Worm (Caenorhabditis elegans) whole organism, L2 larva: ENCODE results near the gene mboa-7.

ENCODE experiments used
- F13H6.1 ChIP-seq: sonication (generic microtip); optimal IDR thresholded peaks from 2 replicates; lab custom pipeline; 2016; ENCODE audit warnings: missing genetic modification characterization, missing compliant biosample characterization
- ama-1 ChIP-seq: fragments of 150-350 bp; optimal IDR thresholded peaks from 2 replicates; lab custom pipeline; 2018; ENCODE audit warnings: inconsistent platforms
- blmp-1 ChIP-seq: sonication (generic microtip); optimal IDR thresholded peaks from 2 replicates; lab custom pipeline; 2017; ENCODE audit warnings: missing genetic modification characterization, mild to moderate bottlenecking, missing compliant biosample characterization, antibody characterized with exemption, moderate library complexity; ENCODE audit not compliant: insufficient read depth
- ceh-82 ChIP-seq: fragments of 150-350 bp; optimal IDR thresholded peaks from 2 replicates; lab custom pipeline; 2014; ENCODE audit warnings: missing biosample characterization, missing genetic modification characterization
- elt-1 ChIP-seq: fragments of 150-350 bp; optimal IDR thresholded peaks from 2 replicates; lab custom pipeline; 2014; ENCODE audit warnings: missing biosample characterization, missing genetic modification characterization
- fos-1 ChIP-seq: fragments of 150-350 bp; optimal IDR thresholded peaks from 2 replicates; lab custom pipeline; 2014; ENCODE audit warnings: missing biosample characterization, missing genetic modification characterization
- lin-13 ChIP-seq: fragments of 150-350 bp; optimal IDR thresholded peaks from 2 replicates; lab custom pipeline; 2014; ENCODE audit warnings: missing biosample characterization, missing genetic modification reagents, missing genetic modification characterization
- lin-39 ChIP-seq: fragments of 150-350 bp; optimal IDR thresholded peaks from 2 replicates; lab custom pipeline; 2014; ENCODE audit warnings: missing biosample characterization, missing genetic modification reagents, missing genetic modification characterization
- nhr-77 ChIP-seq: fragments of 150-350 bp; optimal IDR thresholded peaks from 2 replicates; lab custom pipeline; 2014; ENCODE audit warnings: missing biosample characterization, missing genetic modification characterization
- snpc-4 ChIP-seq: fragments of 150-350 bp; optimal IDR thresholded peaks from 2 replicates; lab custom pipeline; 2014; ENCODE audit warnings: missing biosample characterization, missing genetic modification characterization

DNA sequence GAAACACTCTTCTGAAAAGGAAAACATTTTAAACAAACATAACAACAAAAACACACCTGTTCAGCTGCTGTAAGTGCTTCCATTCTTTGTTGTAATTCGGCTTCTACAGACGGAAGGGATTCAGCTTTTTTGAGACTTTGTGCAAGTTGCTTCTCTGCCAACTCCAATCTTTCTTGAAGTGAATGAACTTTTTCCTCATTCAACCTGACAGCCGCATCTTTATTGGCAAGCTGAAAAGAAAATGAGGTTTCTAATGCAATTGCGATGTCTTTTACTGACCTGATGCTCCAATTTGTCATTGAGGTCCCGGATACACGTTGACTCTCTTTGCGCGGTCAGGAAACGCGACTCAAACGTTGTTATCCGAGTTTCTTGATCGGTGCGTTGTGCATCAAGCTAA lies 28.7 kb upstream of the mboa-7 start:
- TF ChIP-seq lin-13 (GFP tag; lab: Kevin White, UChicago) (no peak), elt-1 (tag; lab: Kevin White, UChicago) (no peak), F13H6.1 (tag; lab: Kevin White, UChicago) (no peak), nhr-77 (tag; lab: Kevin White, UChicago) (no peak), blmp-1 (tag; lab: Kevin White, UChicago) (no peak), snpc-4 (tag; lab: Kevin White, UChicago) (no peak), ama-1 (lab: Kevin White, UChicago) (no peak), lin-39 (no peak), fos-1 (no peak), ceh-82 (no peak)
